Fruit fly (Drosophila melanogaster): ENCODE measurements around the gene RnpS1.
A peak's percentile ranks its signal among the peaks of the same experiment; 100 is the strongest.

Gene RnpS1

DNA sequence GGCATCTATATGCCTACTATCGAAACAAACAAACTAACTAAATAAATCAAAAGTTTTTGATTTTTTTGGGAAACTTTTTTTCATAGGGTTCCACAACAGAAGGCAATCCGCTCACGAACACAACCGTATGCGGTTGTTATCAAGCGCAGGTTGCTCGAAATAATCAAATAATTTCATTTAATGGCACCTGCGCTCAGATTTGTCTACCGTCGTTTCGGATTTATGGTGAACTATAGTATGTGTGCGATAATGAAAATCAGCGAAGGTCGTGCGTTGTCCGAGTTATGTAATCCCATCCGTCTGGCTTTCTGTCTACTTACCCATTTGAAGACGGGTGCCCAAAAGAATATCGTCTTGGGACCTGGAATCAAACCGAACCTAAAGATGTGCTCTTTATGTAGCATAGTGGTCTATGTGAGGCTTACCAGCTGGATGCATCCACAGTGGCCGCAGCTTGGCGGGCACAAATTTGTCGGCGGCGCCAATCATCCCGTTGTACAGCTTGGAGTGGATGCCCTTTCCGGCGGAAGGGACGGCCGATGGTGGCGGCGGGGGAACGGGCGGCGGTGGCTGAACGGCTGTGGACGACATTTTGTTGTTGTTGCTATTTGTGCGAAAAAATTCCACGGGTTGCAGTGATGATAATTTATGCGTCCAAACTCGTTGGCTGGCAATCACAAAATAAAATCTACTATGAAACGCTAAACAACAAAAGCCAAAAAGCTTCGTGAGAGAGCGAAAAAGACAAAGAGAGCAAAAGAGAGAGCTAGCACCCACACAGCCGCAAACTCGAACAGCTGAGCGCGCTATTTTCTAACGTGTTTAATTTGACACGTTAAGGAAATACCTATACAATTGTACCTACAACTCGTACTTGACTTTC lies 21.3 kb downstream of the RnpS1 start (continued):
- TF ChIP-seq Rfx (GFP tag; IDR thresholded peaks at IDR 0.05) = 0 out of 2 replicates have a peak, but pooled peaks have one; percentile 32
- no peak for TF ChIP-seq CG4328 (GFP tag; optimal IDR thresholded peaks at IDR 0.05)
- TF ChIP-seq Dll (GFP tag; IDR thresholded peaks at IDR 0.05; ENCODE audit: partially characterized antibody) = no peak
- TF ChIP-seq CG30020 (tag; optimal IDR thresholded peaks at IDR 0.05) = no peak
- TF ChIP-seq CG12104 (GFP tag; optimal IDR thresholded peaks at IDR 0.05) = peak; percentile 2
- TF ChIP-seq Ets65A (GFP tag) = peak; percentile 72
- TF ChIP-seq CG7963 (GFP tag; IDR thresholded peaks at IDR 0.05; ENCODE audit: partially characterized antibody) = no peak
- TF ChIP-seq mld (GFP tag; IDR thresholded peaks at IDR 0.05; ENCODE audit: partially characterized antibody) = no peak
- peak; percentile 55; the same call in 1 of the 2 replicates for TF ChIP-seq tna (GFP tag; IDR thresholded peaks at IDR 0.05; ENCODE audit: partially characterized antibody)
- no peak for TF ChIP-seq CG17186 (GFP tag; optimal IDR thresholded peaks at IDR 0.05)
- peak; percentile 42 for TF ChIP-seq CG12769 (tag; optimal IDR thresholded peaks at IDR 0.05)
- no peak for TF ChIP-seq Scr (GFP tag; IDR thresholded peaks at IDR 0.05; ENCODE audit: partially characterized antibody)
- TF ChIP-seq da (GFP tag; optimal IDR thresholded peaks at IDR 0.05) = no peak
- no peak for TF ChIP-seq Sox100B (GFP tag; optimal IDR thresholded peaks at IDR 0.05)
- TF ChIP-seq phol (tag; optimal IDR thresholded peaks at IDR 0.05) = no peak
- no peak for TF ChIP-seq esg (GFP tag; conservative IDR thresholded peaks at IDR 0.05)
- no peak for TF ChIP-seq Doc2 (GFP tag; IDR thresholded peaks at IDR 0.05)
- TF ChIP-seq CG32767 (GFP tag; IDR thresholded peaks at IDR 0.05) = no peak
- no peak for TF ChIP-seq Spps (tag; optimal IDR thresholded peaks at IDR 0.05)
- TF ChIP-seq pfk (GFP tag; optimal IDR thresholded peaks at IDR 0.05) = no peak
- no peak for TF ChIP-seq CG5245 (GFP tag; optimal IDR thresholded peaks at IDR 0.05)
- TF ChIP-seq Neu2 (GFP tag; optimal IDR thresholded peaks at IDR 0.05; ENCODE audit: borderline replicate concordance) = no peak
- no peak for TF ChIP-seq Xbp1 (GFP tag; optimal IDR thresholded peaks at IDR 0.05)
- TF ChIP-seq CrebB (tag; optimal IDR thresholded peaks at IDR 0.05) = no peak
- no peak for TF ChIP-seq CG12299 (tag; optimal IDR thresholded peaks at IDR 0.05)
- TF ChIP-seq scrt (GFP tag; optimal IDR thresholded peaks at IDR 0.05) = no peak
- TF ChIP-seq Antp (GFP tag; optimal IDR thresholded peaks at IDR 0.05) = no peak
- no peak for TF ChIP-seq az2 (GFP tag; optimal IDR thresholded peaks at IDR 0.05)
- peak; percentile 35; the same call in 1 of the 3 replicates for TF ChIP-seq ci (GFP tag; IDR thresholded peaks at IDR 0.05)
- TF ChIP-seq lola (GFP tag; optimal IDR thresholded peaks at IDR 0.05) = no peak
- TF ChIP-seq sens-2 (GFP tag; IDR thresholded peaks at IDR 0.05) = no peak; the same call in 1 of the 2 replicates
- no peak for TF ChIP-seq CG12071 (GFP tag; optimal IDR thresholded peaks at IDR 0.05)
- no peak for TF ChIP-seq CG7357 (GFP tag; IDR thresholded peaks at IDR 0.05)
- TF ChIP-seq pros (GFP tag; optimal IDR thresholded peaks at IDR 0.05) = no peak
- no peak for TF ChIP-seq abd-A (tag; optimal IDR thresholded peaks at IDR 0.05)
- no peak for TF ChIP-seq Meics (GFP tag; optimal IDR thresholded peaks at IDR 0.05)
- no peak for TF ChIP-seq CG4854 (GFP tag; optimal IDR thresholded peaks at IDR 0.05)
- TF ChIP-seq Blimp-1 (GFP tag; optimal IDR thresholded peaks at IDR 0.05) = no peak
- TF ChIP-seq CG8924 (tag; optimal IDR thresholded peaks at IDR 0.05) = no peak
- TF ChIP-seq CG15514 (GFP tag; optimal IDR thresholded peaks at IDR 0.05) = no peak
- no peak for TF ChIP-seq cg (GFP tag; optimal IDR thresholded peaks at IDR 0.05)
- no peak for TF ChIP-seq CG18011 (GFP tag; optimal IDR thresholded peaks at IDR 0.05)
- no peak for TF ChIP-seq gem (tag; optimal IDR thresholded peaks at IDR 0.05)
- TF ChIP-seq CG10366 (GFP tag; IDR thresholded peaks at IDR 0.05) = no peak
- TF ChIP-seq Ets97D (GFP tag; optimal IDR thresholded peaks at IDR 0.05) = no peak
- no peak; the same call in 2 of the 3 replicates for TF ChIP-seq zfh1 (GFP tag; IDR thresholded peaks at IDR 0.05)
- peak; percentile 71 for TF ChIP-seq Jarid2 (GFP tag; optimal IDR thresholded peaks at IDR 0.05)
- no peak for TF ChIP-seq dan (GFP tag; IDR thresholded peaks at IDR 0.05)
